Fruit fly (Drosophila melanogaster): Measurements from ENCODE around the gene ALiX.

dm6 chr3R:27661389-27661788 lies 38.5 kb downstream of the ALiX start:
- no peak for TF ChIP-seq h (optimal IDR thresholded peaks at IDR 0.05)
- TF ChIP-seq Myc (optimal IDR thresholded peaks at IDR 0.05) = no peak
- no peak for TF ChIP-seq psq (optimal IDR thresholded peaks at IDR 0.05)
